Fruit fly (Drosophila melanogaster): ENCODE data around the gene CG33995.

The CG33995 gene

DNA sequence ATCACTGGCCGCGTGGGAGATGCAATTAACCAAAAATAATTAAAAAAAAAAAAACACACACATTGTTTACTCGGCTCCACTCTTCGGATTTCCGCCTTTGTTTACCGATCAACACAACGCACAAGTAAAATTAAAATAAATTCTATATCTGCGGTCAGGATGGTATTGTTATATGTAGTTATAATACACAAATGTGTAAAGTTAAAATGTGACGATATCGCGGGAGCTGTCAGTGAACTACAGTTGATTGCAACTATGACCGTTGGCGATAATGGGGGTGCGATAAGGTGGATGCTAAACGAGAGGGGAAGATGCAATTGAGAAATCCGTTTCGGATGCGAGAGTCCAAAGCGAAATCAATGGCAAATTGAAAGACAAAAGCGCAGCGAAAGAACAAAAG, 36.7 kb upstream of the CG33995 start:
- TF ChIP-seq toe (GFP tag; optimal IDR thresholded peaks at IDR 0.05), result no peak
- peak; percentile 42 for TF ChIP-seq ovo (GFP tag; optimal IDR thresholded peaks at IDR 0.05)

DNA sequence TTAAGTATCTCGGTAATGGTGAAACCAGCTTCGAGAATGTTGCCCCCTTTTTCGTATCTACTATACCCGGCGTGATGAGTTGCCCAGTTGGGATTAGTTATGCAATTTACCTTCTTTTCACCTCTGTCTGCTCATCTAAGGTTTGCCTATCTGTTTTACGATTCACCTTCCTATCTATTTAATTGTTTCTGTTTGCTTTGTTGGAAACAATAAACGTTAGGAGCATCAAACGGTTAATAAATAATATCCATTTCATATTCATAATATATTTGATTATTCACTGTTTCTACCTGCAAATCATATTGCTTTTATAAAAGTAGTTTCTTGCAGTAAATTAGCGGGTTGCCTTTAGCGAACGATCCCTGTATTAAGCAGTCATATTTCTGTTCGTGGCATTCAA, 35.8 kb upstream of the CG33995 start:
- TF ChIP-seq bab1 (GFP tag; optimal IDR thresholded peaks at IDR 0.05) (peak; percentile 40), CG11617 (GFP tag; optimal IDR thresholded peaks at IDR 0.05) (peak; percentile 13), cic (GFP tag; optimal IDR thresholded peaks at IDR 0.05) (peak; percentile 65), CG7045 (GFP tag; optimal IDR thresholded peaks at IDR 0.05) (peak; percentile 39), Crg-1 (GFP tag; optimal IDR thresholded peaks at IDR 0.05) (no peak), ovo (GFP tag; optimal IDR thresholded peaks at IDR 0.05) (peak; percentile 25), CG14711 (tag; optimal IDR thresholded peaks at IDR 0.05) (peak; percentile 53), Mnt (GFP tag; optimal IDR thresholded peaks at IDR 0.05) (no peak), CG33017 (tag; optimal IDR thresholded peaks at IDR 0.05) (peak; percentile 76), pad (GFP tag; optimal IDR thresholded peaks at IDR 0.05) (peak; percentile 22), tj (GFP tag; optimal IDR thresholded peaks at IDR 0.05) (peak; percentile 4), toe (GFP tag; optimal IDR thresholded peaks at IDR 0.05) (no peak), CG12768 (GFP tag; optimal IDR thresholded peaks at IDR 0.05) (peak; percentile 60), kay (GFP tag; ENCODE audit: borderline replicate concordance) (no peak), CG7101 (tag; optimal IDR thresholded peaks at IDR 0.05) (peak; percentile 65)

DNA sequence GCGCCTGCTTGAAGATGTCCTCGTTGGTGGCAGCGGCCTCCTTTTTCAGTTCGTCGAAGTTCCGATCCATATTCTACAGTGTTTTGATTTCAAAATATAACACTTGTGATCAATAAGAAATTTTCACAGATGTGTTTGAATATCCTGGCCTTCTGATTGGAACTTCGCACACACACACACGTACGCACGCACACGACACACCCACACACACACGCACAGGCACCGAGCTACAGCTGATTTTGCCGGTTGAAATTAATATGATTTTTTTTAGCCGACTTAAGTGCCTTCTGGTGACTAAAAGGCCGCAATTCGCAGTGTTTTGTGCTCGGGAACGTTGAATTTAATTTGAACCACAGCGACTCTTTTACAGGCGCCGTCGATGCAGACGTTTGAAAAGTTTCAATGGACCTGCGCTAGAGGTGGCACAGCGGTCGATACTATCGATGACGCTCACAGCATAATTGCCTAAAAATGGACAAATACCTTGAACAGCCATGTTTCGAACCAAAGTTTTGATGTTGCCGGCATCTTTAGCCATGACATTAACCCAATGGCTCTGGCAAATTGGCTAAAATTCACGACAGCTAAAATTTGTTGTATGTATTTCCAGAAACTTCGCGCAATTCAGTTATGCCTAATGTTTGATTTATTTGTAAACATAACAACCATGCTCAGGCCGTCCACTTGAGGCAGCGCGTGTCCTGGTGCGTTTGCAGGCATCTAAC, 33.6 kb upstream of the CG33995 start, which contains the start of gene Rtnl1:
Gene Rtnl1 (minus strand): TSS at position 415 of the 725 bp plus-strand sequence.
- TF ChIP-seq Mnt (GFP tag; optimal IDR thresholded peaks at IDR 0.05) (peak; percentile 42), CG11617 (GFP tag; optimal IDR thresholded peaks at IDR 0.05) (peak; percentile 11), CG12768 (GFP tag; optimal IDR thresholded peaks at IDR 0.05) (peak; percentile 26), pad (GFP tag; optimal IDR thresholded peaks at IDR 0.05) (peak; percentile 22), Clk (GFP tag; optimal IDR thresholded peaks at IDR 0.05) (peak; percentile 15), CG7101 (tag; optimal IDR thresholded peaks at IDR 0.05) (peak; percentile 17), toe (GFP tag; optimal IDR thresholded peaks at IDR 0.05) (no peak), cic (GFP tag; optimal IDR thresholded peaks at IDR 0.05) (peak; percentile 70), CG14711 (tag; optimal IDR thresholded peaks at IDR 0.05) (peak; percentile 33), CG33017 (tag; optimal IDR thresholded peaks at IDR 0.05) (peak; percentile 34), CG5204 (GFP tag; optimal IDR thresholded peaks at IDR 0.05) (no peak), Crg-1 (GFP tag; optimal IDR thresholded peaks at IDR 0.05) (peak; percentile 33), bab1 (GFP tag; optimal IDR thresholded peaks at IDR 0.05) (peak; percentile 81), tj (GFP tag; optimal IDR thresholded peaks at IDR 0.05) (peak; percentile 28), Hr96 (GFP tag; optimal IDR thresholded peaks at IDR 0.05) (no peak), kay (GFP tag; ENCODE audit: borderline replicate concordance) (no peak), CG7045 (GFP tag; optimal IDR thresholded peaks at IDR 0.05) (no peak), ovo (GFP tag; optimal IDR thresholded peaks at IDR 0.05) (no peak), cnc (optimal IDR thresholded peaks at IDR 0.05) (no peak), CG1620 (GFP tag; optimal IDR thresholded peaks at IDR 0.05) (peak; percentile 66)

DNA sequence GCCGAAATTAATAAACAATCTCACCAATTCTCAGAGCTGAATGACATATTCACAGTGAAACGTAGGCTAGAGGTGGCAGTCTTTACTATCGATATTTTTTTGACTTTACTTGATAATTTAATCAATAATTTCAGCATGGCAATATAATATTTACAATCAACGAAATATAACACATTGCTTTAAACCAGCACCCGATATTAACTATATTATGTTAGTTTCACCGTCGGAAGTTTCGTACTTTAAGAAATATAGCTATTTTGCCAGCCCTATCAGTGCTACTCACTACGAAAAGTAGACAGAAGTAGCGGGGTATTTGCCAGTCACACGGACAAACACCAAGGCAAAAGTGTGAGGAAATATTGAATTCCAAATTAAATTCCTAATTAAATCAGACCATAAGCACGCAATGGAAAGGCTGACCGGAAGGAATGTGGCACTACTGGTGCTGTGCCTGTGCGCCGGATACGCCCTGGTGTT, 32.2 kb upstream of the CG33995 start, which contains the start of the genes CG31917, Tfb5 and SelT:
Gene CG31917 (minus strand): TSS at position 51 of the 477 bp plus-strand sequence.
Gene Tfb5 (minus strand): TSS at position 51 of the 477 bp plus-strand sequence.
Gene SelT (plus strand): TSS at position 139 of the 477 bp plus-strand sequence.
- no peak for TF ChIP-seq cic (GFP tag; optimal IDR thresholded peaks at IDR 0.05)
- TF ChIP-seq CG7045 (GFP tag; optimal IDR thresholded peaks at IDR 0.05), result peak; percentile 61
- TF ChIP-seq CG33017 (tag; optimal IDR thresholded peaks at IDR 0.05), result peak; percentile 37
- no peak for TF ChIP-seq CG5204 (GFP tag; optimal IDR thresholded peaks at IDR 0.05)
- TF ChIP-seq CG12768 (GFP tag; optimal IDR thresholded peaks at IDR 0.05), result peak; percentile 55
- peak; percentile 83 for TF ChIP-seq bab1 (GFP tag; optimal IDR thresholded peaks at IDR 0.05)
- peak; percentile 58 for TF ChIP-seq CG14711 (tag; optimal IDR thresholded peaks at IDR 0.05)
- TF ChIP-seq CG1620 (GFP tag; optimal IDR thresholded peaks at IDR 0.05), result peak; percentile 78
- peak; percentile 73 for TF ChIP-seq CG11617 (GFP tag; optimal IDR thresholded peaks at IDR 0.05)
- TF ChIP-seq ovo (GFP tag; optimal IDR thresholded peaks at IDR 0.05), result peak; percentile 52
- TF ChIP-seq Mnt (GFP tag; optimal IDR thresholded peaks at IDR 0.05), result peak; percentile 56
- TF ChIP-seq Clk (GFP tag; optimal IDR thresholded peaks at IDR 0.05), result peak; percentile 20
- TF ChIP-seq toe (GFP tag; optimal IDR thresholded peaks at IDR 0.05), result peak; percentile 82
- peak; percentile 73 for TF ChIP-seq CG7101 (tag; optimal IDR thresholded peaks at IDR 0.05)
- TF ChIP-seq Hr96 (GFP tag; optimal IDR thresholded peaks at IDR 0.05), result peak; percentile 71
- peak; percentile 85 for TF ChIP-seq pad (GFP tag; optimal IDR thresholded peaks at IDR 0.05)
- TF ChIP-seq cnc (optimal IDR thresholded peaks at IDR 0.05), result no peak
- peak; percentile 49 for TF ChIP-seq tj (GFP tag; optimal IDR thresholded peaks at IDR 0.05)
- TF ChIP-seq Crg-1 (GFP tag; optimal IDR thresholded peaks at IDR 0.05), result peak; percentile 52
- no peak for TF ChIP-seq kay (GFP tag; ENCODE audit: borderline replicate concordance)

- TF ChIP-seq CG12768 (GFP tag; optimal IDR thresholded peaks at IDR 0.05) (no peak), tj (GFP tag; optimal IDR thresholded peaks at IDR 0.05) (peak; percentile 91)
These were observed 22.6 kb upstream of the CG33995 start for dm6 chr2L:5020479-5020878.

DNA sequence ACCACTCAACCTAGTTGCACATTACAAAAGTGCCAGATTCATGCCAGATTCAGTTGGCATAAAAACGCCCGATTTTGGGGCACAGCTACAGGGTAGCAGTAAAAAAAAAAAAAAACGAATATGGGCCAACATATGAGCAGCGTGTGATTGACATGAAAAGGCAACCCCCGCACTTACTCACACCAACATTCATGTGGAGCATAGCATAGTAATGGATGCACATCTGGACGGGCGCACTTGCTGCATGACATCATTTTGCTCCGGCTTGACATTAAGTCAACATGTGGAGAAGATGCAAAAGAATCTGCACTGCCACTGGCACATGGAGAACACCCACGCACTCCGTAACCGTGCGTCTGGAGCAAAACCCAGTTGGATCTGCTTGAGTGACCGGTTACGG, 20.5 kb upstream of the CG33995 start:
- TF ChIP-seq CG14711 (tag; optimal IDR thresholded peaks at IDR 0.05) (no peak), cnc (optimal IDR thresholded peaks at IDR 0.05) (no peak), Crg-1 (GFP tag; optimal IDR thresholded peaks at IDR 0.05) (no peak), kay (GFP tag; ENCODE audit: borderline replicate concordance) (no peak), cic (GFP tag; optimal IDR thresholded peaks at IDR 0.05) (no peak), bab1 (GFP tag; optimal IDR thresholded peaks at IDR 0.05) (no peak), tj (GFP tag; optimal IDR thresholded peaks at IDR 0.05) (no peak), CG1620 (GFP tag; optimal IDR thresholded peaks at IDR 0.05) (no peak), Clk (GFP tag; optimal IDR thresholded peaks at IDR 0.05) (no peak), CG5204 (GFP tag; optimal IDR thresholded peaks at IDR 0.05) (no peak), pad (GFP tag; optimal IDR thresholded peaks at IDR 0.05) (no peak), CG11617 (GFP tag; optimal IDR thresholded peaks at IDR 0.05) (no peak), Mnt (GFP tag; optimal IDR thresholded peaks at IDR 0.05) (no peak), Hr96 (GFP tag; optimal IDR thresholded peaks at IDR 0.05) (no peak), CG7101 (tag; optimal IDR thresholded peaks at IDR 0.05) (no peak), toe (GFP tag; optimal IDR thresholded peaks at IDR 0.05) (no peak), CG7045 (GFP tag; optimal IDR thresholded peaks at IDR 0.05) (no peak), ovo (GFP tag; optimal IDR thresholded peaks at IDR 0.05) (no peak)

All from whole organism, adult.